Worm (Caenorhabditis elegans) whole organism, L4 larva: ENCODE measurements around the gene fbxc-34.

Source experiments
- D1046.2 ChIP-seq: fragments of 200-800 bp; sonication (Bioruptor generic); IDR thresholded peaks from 2 replicates; pipeline ENCODE4 v1.3.6; 2022; ENCODE audit warnings: missing genetic modification characterization, missing compliant biosample characterization
- F26F4.8 ChIP-seq: fragments of 200-800 bp; sonication (Bioruptor generic); conservative IDR thresholded peaks from 2 replicates; pipeline ENCODE4 v1.3.6; 2022; ENCODE audit warnings: missing genetic modification characterization, missing compliant biosample characterization
- F37D6.2 ChIP-seq: sonication (generic microtip); optimal IDR thresholded peaks from 2 replicates; lab custom pipeline; 2016; ENCODE audit warnings: mild to moderate bottlenecking, missing genetic modification characterization, missing compliant biosample characterization
- F44E2.7 ChIP-seq: fragments of 200-800 bp; sonication (Bioruptor generic); IDR thresholded peaks from 2 replicates; pipeline ENCODE4 v2.1.2; 2022; ENCODE audit warnings: missing genetic modification characterization, missing compliant biosample characterization
- Y48G9A.11 ChIP-seq: fragments of 200-800 bp; sonication (Bioruptor generic); IDR thresholded peaks from 2 replicates; pipeline ENCODE4 v1.3.6; 2022; ENCODE audit warnings: missing genetic modification reagents, missing genetic modification characterization, missing compliant biosample characterization
- ZK337.2 ChIP-seq: fragments of 200-800 bp; sonication (Bioruptor generic); IDR thresholded peaks from 2 replicates; pipeline ENCODE4 v1.3.6; 2022; ENCODE audit warnings: missing genetic modification reagents, missing genetic modification characterization, missing compliant biosample characterization
- ctbp-1 ChIP-seq: fragments of 200-800 bp; sonication (Bioruptor generic); IDR thresholded peaks from 2 replicates; pipeline ENCODE4 v1.3.6; 2022; ENCODE audit warnings: missing genetic modification reagents, missing genetic modification characterization, missing compliant biosample characterization
- daf-19 ChIP-seq: fragments of 200-800 bp; sonication (Bioruptor generic); conservative IDR thresholded peaks from 2 replicates; pipeline ENCODE4 v1.3.6; 2022; ENCODE audit warnings: missing genetic modification characterization, missing compliant biosample characterization
- dmd-6 ChIP-seq: fragments of 200-800 bp; sonication (Bioruptor generic); IDR thresholded peaks from 2 replicates; pipeline ENCODE4 v1.3.6; 2022; ENCODE audit warnings: missing genetic modification reagents, missing genetic modification characterization, missing compliant biosample characterization
- dmd-8 ChIP-seq: fragments of 200-800 bp; sonication (Bioruptor generic); IDR thresholded peaks from 2 replicates; pipeline ENCODE4 v1.3.6; 2022; ENCODE audit warnings: missing genetic modification characterization, missing compliant biosample characterization
- egl-43 ChIP-seq: fragments of 200-800 bp; sonication (Bioruptor generic); IDR thresholded peaks from 2 replicates; pipeline ENCODE4 v1.3.6; 2022; ENCODE audit warnings: missing genetic modification reagents, missing genetic modification characterization, missing compliant biosample characterization
- hmg-1.1 ChIP-seq: fragments of 200-800 bp; sonication (Bioruptor generic); IDR thresholded peaks from 2 replicates; pipeline ENCODE4 v1.3.6; 2022; ENCODE audit warnings: missing genetic modification reagents, missing genetic modification characterization, missing compliant biosample characterization
- lim-7 ChIP-seq: fragments of 200-800 bp; sonication (Bioruptor generic); IDR thresholded peaks from 2 replicates; pipeline ENCODE4 v1.3.6; 2022; ENCODE audit warnings: missing genetic modification characterization, missing compliant biosample characterization
- lin-1 ChIP-seq: fragments of 200-800 bp; sonication (Bioruptor generic); IDR thresholded peaks from 2 replicates; pipeline ENCODE4 v1.3.6; 2022; ENCODE audit warnings: missing genetic modification reagents, missing genetic modification characterization, missing compliant biosample characterization
- lin-13 ChIP-seq: fragments of 150-350 bp; optimal IDR thresholded peaks from 2 replicates; lab custom pipeline; 2014; ENCODE audit warnings: missing biosample characterization, missing genetic modification reagents, missing genetic modification characterization
- lsy-2 ChIP-seq, 2 experiments: fragments of 150-350 bp in 1 of 2; sonication (generic microtip) in 1 of 2; optimal IDR thresholded peaks; 2 replicates each; lab custom pipeline; 2014 to 2017; ENCODE audit warnings: missing biosample characterization in 2 of 2, missing genetic modification characterization in 2 of 2
- madf-5 ChIP-seq, 2 experiments: fragments of 200-800 bp; sonication (Bioruptor generic); IDR thresholded peaks; 2 replicates each; pipeline ENCODE4 v1.3.6; 2022; ENCODE audit warnings: missing compliant biosample characterization in 2 of 2, missing genetic modification characterization in 2 of 2
- madf-9 ChIP-seq: fragments of 200-800 bp; sonication (Bioruptor generic); conservative IDR thresholded peaks from 2 replicates; pipeline ENCODE4 v1.3.6; 2022; ENCODE audit warnings: missing genetic modification reagents, missing genetic modification characterization, missing compliant biosample characterization
- mdt-29 ChIP-seq: fragments of 200-800 bp; sonication (Bioruptor generic); IDR thresholded peaks from 2 replicates; pipeline ENCODE4 v1.3.6; 2022; ENCODE audit warnings: missing genetic modification reagents, missing genetic modification characterization, missing compliant biosample characterization
- mxl-2 ChIP-seq: fragments of 200-800 bp; sonication (Bioruptor generic); conservative IDR thresholded peaks from 2 replicates; pipeline ENCODE4 v1.3.6; 2022; ENCODE audit warnings: missing genetic modification reagents, missing genetic modification characterization, missing compliant biosample characterization
- nhr-25 ChIP-seq: sonication (generic microtip); optimal IDR thresholded peaks from 2 replicates; lab custom pipeline; 2017; ENCODE audit warnings: missing genetic modification characterization, mild to moderate bottlenecking, missing compliant biosample characterization, antibody characterized with exemption, moderate library complexity, borderline replicate concordance; ENCODE audit not compliant: insufficient read depth
- nhr-41 ChIP-seq: fragments of 200-800 bp; sonication (Bioruptor generic); IDR thresholded peaks from 2 replicates; pipeline ENCODE4 v1.3.6; 2022; ENCODE audit warnings: missing genetic modification reagents, missing genetic modification characterization, missing compliant biosample characterization
- rbr-2 ChIP-seq: sonication (generic microtip); optimal IDR thresholded peaks from 2 replicates; lab custom pipeline; 2016; ENCODE audit warnings: missing genotype, missing genetic modification characterization, missing compliant biosample characterization
- sdz-12 ChIP-seq: fragments of 200-800 bp; sonication (Bioruptor generic); optimal IDR thresholded peaks from 2 replicates; lab custom pipeline; 2018; ENCODE audit warnings: mild to moderate bottlenecking, missing genetic modification characterization, missing compliant biosample characterization
- snpc-1.2 ChIP-seq: fragments of 200-800 bp; sonication (Bioruptor generic); IDR thresholded peaks from 2 replicates; pipeline ENCODE4 v1.3.6; 2022; ENCODE audit warnings: missing genetic modification reagents, missing genetic modification characterization, missing compliant biosample characterization
- spr-3 ChIP-seq: fragments of 200-800 bp; sonication (Bioruptor generic); optimal IDR thresholded peaks from 2 replicates; lab custom pipeline; 2018; ENCODE audit warnings: mild to moderate bottlenecking, missing genetic modification characterization, missing compliant biosample characterization
- tra-1 ChIP-seq: fragments of 200-800 bp; sonication (Bioruptor generic); IDR thresholded peaks from 2 replicates; pipeline ENCODE4 v1.3.6; 2022; ENCODE audit warnings: missing genetic modification reagents, missing genetic modification characterization, missing compliant biosample characterization
- vab-7 ChIP-seq: fragments of 200-800 bp; sonication (Bioruptor generic); IDR thresholded peaks from 2 replicates; pipeline ENCODE4 v1.3.6; 2022; ENCODE audit warnings: missing genetic modification reagents, missing genetic modification characterization, missing compliant biosample characterization

The fbxc-34 gene

ce11 chrII:977130-977529 is 46.2 kb downstream of the fbxc-34 start:
- TF ChIP-seq ZK337.2 (GFP tag; lab: Robert Waterston, UW) (0 out of 2 replicates have a peak, but pooled peaks have one; percentile 51), F26F4.8 (GFP tag; lab: Robert Waterston, UW) (peak; percentile 68; the same call in 1 of the 2 replicates), dmd-6 (GFP tag; lab: Robert Waterston, UW) (peak; percentile 39), Y48G9A.11 (GFP tag; lab: Robert Waterston, UW) (0 out of 2 replicates have a peak, but pooled peaks have one; percentile 31), lim-7 (GFP tag; lab: Robert Waterston, UW) (peak; percentile 78), nhr-41 (GFP tag; lab: Robert Waterston, UW) (0 out of 2 replicates have a peak, but pooled peaks have one; percentile 29), snpc-1.2 (peak; percentile 64), vab-7 (GFP tag; lab: Robert Waterston, UW) (peak; percentile 68), lin-1 (GFP tag; lab: Robert Waterston, UW) (peak; percentile 75; the same call in 1 of the 2 replicates), ctbp-1 (peak; percentile 69), D1046.2 (peak; percentile 80), tra-1 (GFP tag; lab: Robert Waterston, UW) (0 out of 2 replicates have a peak, but pooled peaks have one; percentile 18), dmd-8 (GFP tag; lab: Robert Waterston, UW) (peak; percentile 66; the same call in 1 of the 2 replicates), madf-5 (GFP tag; IDR thresholded peaks at IDR 0.05; lab: Robert Waterston, UW) (0 out of 4 replicates have a peak, but pooled peaks of 1 of the 2 experiments have one; percentile 68), madf-9 (GFP tag; lab: Robert Waterston, UW) (0 out of 2 replicates have a peak, but pooled peaks have one; percentile 22), egl-43 (GFP tag; lab: Robert Waterston, UW) (peak; percentile 74; the same call in 1 of the 2 replicates)

ce11 chrII:979135-979534 is 48.2 kb downstream of the fbxc-34 start, which contains the start of the genes fbxc-17 and fbxc-15:
fbxc-17 (minus strand) TSS chrII:979235.
fbxc-15 (plus strand) TSS chrII:979423.
- TF ChIP-seq mxl-2 (GFP tag; lab: Robert Waterston, UW) = no peak
- no peak for TF ChIP-seq spr-3
- TF ChIP-seq Y48G9A.11 (GFP tag; lab: Robert Waterston, UW) = no peak
- TF ChIP-seq sdz-12 = no peak
- TF ChIP-seq madf-5 (GFP tag; IDR thresholded peaks at IDR 0.05; lab: Robert Waterston, UW) = no peak
- no peak for TF ChIP-seq madf-9 (GFP tag; lab: Robert Waterston, UW)
- no peak for TF ChIP-seq daf-19 (GFP tag; lab: Robert Waterston, UW)
- TF ChIP-seq lsy-2 (tag; optimal IDR thresholded peaks at IDR 0.05; lab: Kevin White, UChicago) = no peak
- no peak for TF ChIP-seq F37D6.2 (tag; lab: Kevin White, UChicago)
- no peak for TF ChIP-seq rbr-2 (tag; lab: Kevin White, UChicago)
- no peak for TF ChIP-seq F26F4.8 (GFP tag; lab: Robert Waterston, UW)
- TF ChIP-seq nhr-25 (tag; lab: Kevin White, UChicago) = no peak
- no peak for TF ChIP-seq lin-13 (GFP tag; lab: Kevin White, UChicago)
- no peak for TF ChIP-seq hmg-1.1 (GFP tag; lab: Robert Waterston, UW)
- TF ChIP-seq F44E2.7 (GFP tag; lab: Robert Waterston, UW) = no peak
- TF ChIP-seq mdt-29 (GFP tag; lab: Robert Waterston, UW) = no peak
